Worm (Caenorhabditis elegans) whole organism, midembryonic: Measurements from ENCODE around the gene C39E9.7.
A peak's percentile ranks its signal among the peaks of the same experiment; 100 is the strongest.

Source experiments
- T22C8.4 ChIP-seq: fragments of 200-800 bp; sonication (Bioruptor generic); IDR thresholded peaks from 2 replicates; pipeline ENCODE4 v1.3.6; 2022; ENCODE audit warnings: missing genetic modification characterization, missing compliant biosample characterization
- cog-1 ChIP-seq: sonication (generic microtip); optimal IDR thresholded peaks from 2 replicates; lab custom pipeline; 2016; ENCODE audit warnings: missing genetic modification characterization, missing compliant biosample characterization
- flt-1 ChIP-seq: fragments of 200-800 bp; sonication (Bioruptor generic); IDR thresholded peaks from 2 replicates; pipeline ENCODE4 v1.3.6; 2022; ENCODE audit warnings: missing genetic modification characterization, missing compliant biosample characterization
- klf-2 ChIP-seq: fragments of 200-800 bp; sonication (Bioruptor generic); conservative IDR thresholded peaks from 2 replicates; pipeline ENCODE4 v1.3.6; 2022; ENCODE audit warnings: missing genetic modification reagents, missing genetic modification characterization, missing compliant biosample characterization
- med-1 ChIP-seq: sonication (generic microtip); optimal IDR thresholded peaks from 2 replicates; lab custom pipeline; 2017; ENCODE audit warnings: missing genetic modification characterization, mild to moderate bottlenecking, missing compliant biosample characterization, antibody characterized with exemption, missing genetic modification reagents; ENCODE audit not compliant: insufficient read depth
- ref-1 ChIP-seq: fragments of 200-800 bp; sonication (Bioruptor generic); conservative IDR thresholded peaks from 2 replicates; pipeline ENCODE4 v1.3.6; 2022; ENCODE audit warnings: missing genetic modification reagents, missing genetic modification characterization, missing compliant biosample characterization
- tab-1 ChIP-seq: fragments of 200-800 bp; sonication (Bioruptor generic); IDR thresholded peaks from 2 replicates; pipeline ENCODE4 v1.3.6; 2022; ENCODE audit warnings: missing genetic modification characterization, missing compliant biosample characterization
- ztf-23 ChIP-seq: fragments of 200-800 bp; sonication (Bioruptor generic); IDR thresholded peaks from 2 replicates; pipeline ENCODE4 v1.3.6; 2022; ENCODE audit warnings: missing genetic modification reagents, missing genetic modification characterization, missing compliant biosample characterization
- ztf-29 ChIP-seq: fragments of 200-800 bp; sonication (Bioruptor generic); IDR thresholded peaks from 2 replicates; pipeline ENCODE4 v1.3.6; 2022; ENCODE audit warnings: missing genetic modification reagents, missing genetic modification characterization, missing compliant biosample characterization

The C39E9.7 gene

DNA sequence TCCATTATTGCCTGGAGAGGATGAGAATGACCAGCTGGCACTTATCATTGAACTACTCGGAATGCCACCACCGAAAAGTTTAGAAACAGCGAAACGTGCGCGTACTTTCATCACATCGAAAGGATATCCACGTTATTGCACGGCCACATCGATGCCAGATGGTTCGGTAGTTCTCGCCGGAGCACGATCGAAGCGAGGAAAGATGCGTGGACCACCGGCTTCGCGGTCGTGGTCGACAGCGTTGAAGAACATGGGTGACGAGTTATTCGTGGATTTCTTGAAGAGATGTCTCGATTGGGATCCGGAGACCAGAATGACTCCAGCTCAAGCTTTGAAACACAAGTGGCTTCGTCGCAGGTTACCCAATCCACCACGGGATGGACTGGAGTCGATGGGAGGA lies 43.0 kb downstream of the C39E9.7 start:
- TF ChIP-seq ref-1 (no peak), tab-1 (GFP tag; lab: Robert Waterston, UW) (no peak), ztf-23 (no peak), cog-1 (no peak), flt-1 (no peak), T22C8.4 (GFP tag; lab: Robert Waterston, UW) (no peak), klf-2 (GFP tag; lab: Robert Waterston, UW) (no peak), ztf-29 (no peak), med-1 (GFP tag; lab: Kevin White, UChicago) (no peak)

ce11 chrIV:13032153-13032552 lies 44.4 kb downstream of the C39E9.7 start:
- TF ChIP-seq ztf-23 (no peak), med-1 (GFP tag; lab: Kevin White, UChicago) (no peak), ztf-29 (no peak), T22C8.4 (GFP tag; lab: Robert Waterston, UW) (no peak), tab-1 (GFP tag; lab: Robert Waterston, UW) (no peak), flt-1 (no peak)

- TF ChIP-seq ztf-23 = no peak
- TF ChIP-seq cog-1 = peak; percentile 20
- 0 out of 2 replicates have a peak, but pooled peaks have one; percentile 63 for TF ChIP-seq tab-1 (GFP tag; lab: Robert Waterston, UW)
These were observed 45.8 kb downstream of the C39E9.7 start for ce11 chrIV:13030467-13031299.

- TF ChIP-seq ref-1 (no peak), ztf-23 (no peak; the same call in 1 of the 2 replicates), ztf-29 (no peak), med-1 (GFP tag; lab: Kevin White, UChicago) (no peak), T22C8.4 (GFP tag; lab: Robert Waterston, UW) (no peak), klf-2 (GFP tag; lab: Robert Waterston, UW) (no peak), tab-1 (GFP tag; lab: Robert Waterston, UW) (0 out of 2 replicates have a peak, but pooled peaks have one; percentile 49), flt-1 (0 out of 2 replicates have a peak, but pooled peaks have one; percentile 3), cog-1 (peak; percentile 46)
These were observed 46.6 kb downstream of the C39E9.7 start for ce11 chrIV:13029674-13030466.

ce11 chrIV:13028746-13029673 lies 47.5 kb downstream of the C39E9.7 start:
- TF ChIP-seq klf-2 (GFP tag; lab: Robert Waterston, UW) (no peak), ref-1 (no peak), ztf-29 (no peak), tab-1 (GFP tag; lab: Robert Waterston, UW) (no peak), ztf-23 (no peak)

DNA sequence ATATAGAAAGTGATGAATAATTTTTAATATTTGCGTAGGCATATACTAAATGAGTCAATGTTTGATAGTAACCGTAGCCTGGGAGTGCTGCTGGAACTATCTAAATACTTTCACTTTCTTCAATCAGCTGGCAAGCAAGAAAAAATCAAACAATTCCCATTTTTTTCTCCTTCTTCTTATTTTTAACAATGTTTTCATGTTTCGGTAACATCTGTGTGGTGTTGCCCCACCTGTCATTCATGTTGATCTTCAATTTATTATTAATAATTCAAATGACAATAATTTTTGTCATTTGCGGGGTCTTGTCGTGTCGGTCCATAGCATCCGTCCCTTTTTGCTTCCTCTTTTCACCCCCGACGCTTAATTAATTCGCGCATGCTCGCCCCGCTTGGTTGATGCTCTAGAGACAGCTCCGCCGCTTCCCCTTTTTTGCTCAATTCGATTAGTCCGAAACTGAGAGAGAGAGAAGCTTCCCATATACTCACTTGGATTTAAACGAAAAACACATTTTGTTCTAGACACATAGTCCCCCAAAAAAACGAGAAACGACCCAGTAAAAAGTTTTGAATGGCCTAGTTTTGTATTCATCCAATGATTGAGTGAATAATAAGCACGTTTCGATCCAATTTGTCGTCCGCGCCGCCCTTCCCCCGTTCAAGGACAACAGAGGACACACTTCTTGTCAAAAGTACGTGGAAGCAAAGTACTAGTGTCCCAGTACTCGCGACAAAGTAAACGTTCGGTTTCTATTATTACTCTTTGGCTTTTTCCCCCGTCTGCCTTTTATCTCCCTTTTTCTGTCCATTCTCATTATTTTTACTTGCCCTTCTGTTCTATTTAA lies 48.5 kb downstream of the C39E9.7 start:
- no peak for TF ChIP-seq med-1 (GFP tag; lab: Kevin White, UChicago)
- peak; percentile 6 for TF ChIP-seq cog-1
- TF ChIP-seq ztf-23 = no peak
- no peak for TF ChIP-seq T22C8.4 (GFP tag; lab: Robert Waterston, UW)
- no peak for TF ChIP-seq ref-1
- TF ChIP-seq ztf-29 = no peak

ce11 chrIV:13026762-13027161 lies 49.8 kb downstream of the C39E9.7 start:
- TF ChIP-seq tab-1 (GFP tag; lab: Robert Waterston, UW) (no peak), flt-1 (no peak), ztf-23 (no peak), med-1 (GFP tag; lab: Kevin White, UChicago) (no peak), T22C8.4 (GFP tag; lab: Robert Waterston, UW) (no peak), ztf-29 (no peak), cog-1 (no peak), ref-1 (no peak)

DNA sequence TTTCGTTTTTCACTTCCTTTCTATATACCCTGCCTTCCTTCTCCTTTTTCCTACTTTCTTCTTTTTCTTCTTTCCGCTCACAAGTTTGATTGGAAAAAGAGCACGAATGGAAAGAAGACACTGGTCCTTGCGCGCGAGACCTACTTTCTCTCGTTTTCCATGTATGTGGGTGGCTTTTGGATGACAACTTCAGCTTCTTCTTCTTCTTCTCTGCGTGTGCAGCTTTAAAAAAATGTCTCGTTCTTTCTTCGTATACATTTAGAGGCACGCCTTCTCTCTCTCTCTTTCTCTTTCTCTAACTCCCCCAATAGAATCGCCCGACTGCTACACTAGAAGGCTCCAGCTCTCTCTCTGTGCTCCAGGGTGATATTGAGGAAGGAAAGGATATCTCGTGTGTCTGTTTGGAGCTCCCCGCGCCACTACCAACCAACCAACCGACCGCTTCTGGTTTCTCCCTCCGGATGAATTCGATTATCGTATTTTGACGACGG lies 50.6 kb downstream of the C39E9.7 start:
- TF ChIP-seq cog-1 (no peak), klf-2 (GFP tag; lab: Robert Waterston, UW) (no peak), T22C8.4 (GFP tag; lab: Robert Waterston, UW) (no peak), flt-1 (no peak), ztf-23 (no peak), med-1 (GFP tag; lab: Kevin White, UChicago) (no peak), tab-1 (GFP tag; lab: Robert Waterston, UW) (no peak), ref-1 (no peak)

- no peak for TF ChIP-seq ref-1
- TF ChIP-seq ztf-23 = 0 out of 2 replicates have a peak, but pooled peaks have one; percentile 21
These were observed 53.6 kb downstream of the C39E9.7 start for ce11 chrIV:13022892-13023291.
